Worm (Caenorhabditis elegans): ENCODE results near the gene nhr-90.

ce11 chrV:634855-635254 is 24.5 kb downstream of the nhr-90 start, which contains the start of gene F48G7.10:
- TF ChIP-seq him-1 (tag; optimal IDR thresholded peaks at IDR 0.05) (no peak), W03F9.2 (tag; optimal IDR thresholded peaks at IDR 0.05) (no peak), dao-5 (tag; optimal IDR thresholded peaks at IDR 0.05) (no peak)

Measured in whole organism, L4/young adult.